Fruit fly (Drosophila melanogaster): ENCODE data around the gene RhoGAP71E.

DNA sequence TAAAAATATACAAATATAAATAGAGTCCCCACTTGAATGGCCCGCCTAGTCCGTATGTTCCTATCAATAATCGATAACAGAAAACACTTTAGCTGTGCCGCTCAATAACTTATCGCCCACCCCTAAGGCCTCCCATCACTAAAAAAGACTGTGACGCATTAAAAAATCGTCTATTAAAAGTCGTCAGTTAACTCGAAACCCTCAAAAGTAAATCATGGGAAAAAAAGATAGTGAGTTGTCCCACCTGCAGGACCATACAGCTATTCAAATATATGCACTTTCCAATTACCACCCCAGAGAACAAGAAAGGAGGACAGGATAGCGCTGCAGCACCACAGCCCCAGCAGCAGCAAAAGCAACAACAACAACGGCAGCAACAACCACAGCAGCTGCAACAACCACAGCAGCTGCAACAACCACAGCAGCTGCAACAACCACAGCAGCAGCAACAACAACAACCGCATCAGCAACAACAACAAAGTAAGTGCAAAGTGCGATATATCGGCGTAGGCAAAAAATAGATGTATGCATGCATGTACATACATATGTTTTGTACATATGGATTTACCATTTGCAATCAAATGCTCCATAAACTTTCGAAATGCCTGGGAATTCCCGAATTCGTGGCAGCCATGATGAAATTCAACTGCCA, 34.5 kb upstream of the RhoGAP71E start, which contains the start of gene AGO2:
- TF ChIP-seq h (optimal IDR thresholded peaks at IDR 0.05) (no peak), ttk (optimal IDR thresholded peaks at IDR 0.05) (no peak), psq (optimal IDR thresholded peaks at IDR 0.05) (no peak), Myc (optimal IDR thresholded peaks at IDR 0.05) (no peak), Sin3A (optimal IDR thresholded peaks at IDR 0.05) (no peak), insv (optimal IDR thresholded peaks at IDR 0.05) (no peak)
